Worm (Caenorhabditis elegans): ENCODE results near the gene Y37A1A.2.

- TF ChIP-seq tbx-2 (tag; optimal IDR thresholded peaks at IDR 0.05), result peak; percentile 20
- no peak for TF ChIP-seq unc-86 (tag; optimal IDR thresholded peaks at IDR 0.05)
- TF ChIP-seq ceh-48 (tag; optimal IDR thresholded peaks at IDR 0.05), result no peak
- TF ChIP-seq pag-3 (tag; optimal IDR thresholded peaks at IDR 0.05; ENCODE audit: borderline replicate concordance), result no peak
- TF ChIP-seq elt-4 (tag; optimal IDR thresholded peaks at IDR 0.05), result no peak
- TF ChIP-seq elt-2 (tag; optimal IDR thresholded peaks at IDR 0.05), result no peak
Measured at ce11 chrIV:13877707-13878106, 35.1 kb downstream of the Y37A1A.2 start.
